In the genomic region with DNA sequence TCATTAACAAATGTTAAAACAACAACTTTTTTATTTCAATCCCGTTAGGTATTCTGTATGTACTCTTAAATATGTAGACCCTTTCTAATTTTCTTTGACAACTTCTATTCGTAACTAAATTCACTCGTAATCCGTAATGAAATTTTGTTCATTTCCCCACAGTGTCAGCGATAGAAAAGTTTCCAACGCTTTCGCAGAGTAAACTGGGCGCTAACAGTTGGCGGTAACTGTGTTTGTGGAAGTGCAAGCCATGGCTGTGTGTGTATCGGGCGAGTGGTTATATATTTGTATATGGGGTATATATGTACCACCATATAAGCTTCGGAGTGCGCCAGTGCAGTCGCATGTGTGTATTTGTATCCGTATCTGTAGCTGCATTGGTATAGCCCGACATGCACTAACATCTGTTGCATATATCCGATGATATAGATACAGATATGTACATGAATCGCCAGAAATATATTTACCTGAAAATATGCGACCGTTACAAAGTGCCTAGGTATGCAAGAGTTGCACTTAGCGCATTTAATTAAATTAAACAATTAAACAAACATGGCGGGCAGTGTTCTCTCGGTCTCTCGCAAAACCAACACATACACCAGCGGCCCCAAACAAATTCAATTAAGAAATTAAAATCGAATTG, we compare ENCODE assay signal across 2 fruit fly cellular contexts.
TF ChIP-seq lines count a peak whose summit lies in the region.

No protein-coding gene starts in this region.

TF ChIP-seq in whole organism, adult, 20 proteins besides CTCF, POLR2A, EP300 and RAD21 (continued from another document):
- TF ChIP-seq bab1 (GFP tag; optimal IDR thresholded peaks at IDR 0.05; lab: Kevin White, UChicago) (no peak), Mnt (GFP tag; optimal IDR thresholded peaks at IDR 0.05; lab: Kevin White, UChicago) (peak; percentile 13), CG7101 (tag; optimal IDR thresholded peaks at IDR 0.05; lab: Kevin White, UChicago) (peak; percentile 68), toe (GFP tag; optimal IDR thresholded peaks at IDR 0.05; lab: Kevin White, UChicago) (peak; percentile 59)

TF ChIP-seq in whole organism, prepupa, 60 proteins besides CTCF, POLR2A, EP300 and RAD21 (continued from another document):
- peak; percentile 5 for TF ChIP-seq esn (GFP tag; optimal IDR thresholded peaks at IDR 0.05; lab: Kevin White, UChicago)
- TF ChIP-seq CG6808 (GFP tag; optimal IDR thresholded peaks at IDR 0.05; lab: Kevin White, UChicago) = peak; percentile 10
- no peak for TF ChIP-seq fd85E (GFP tag; optimal IDR thresholded peaks at IDR 0.05; lab: Kevin White, UChicago)
- TF ChIP-seq fkh (GFP tag; optimal IDR thresholded peaks at IDR 0.05; lab: Kevin White, UChicago) = no peak
- TF ChIP-seq CG32006 (GFP tag; optimal IDR thresholded peaks at IDR 0.05; lab: Kevin White, UChicago) = peak; percentile 0
- TF ChIP-seq Lpt (GFP tag; optimal IDR thresholded peaks at IDR 0.05; lab: Kevin White, UChicago) = no peak
- peak; percentile 33 for TF ChIP-seq cyc (GFP tag; optimal IDR thresholded peaks at IDR 0.05; lab: Kevin White, UChicago)
- no peak for TF ChIP-seq spab (GFP tag; optimal IDR thresholded peaks at IDR 0.05; lab: Kevin White, UChicago)
- TF ChIP-seq CG9139 (GFP tag; optimal IDR thresholded peaks at IDR 0.05; lab: Kevin White, UChicago) = no peak
- no peak for TF ChIP-seq lz (GFP tag; optimal IDR thresholded peaks at IDR 0.05; lab: Kevin White, UChicago)
- TF ChIP-seq Sox15 (GFP tag; optimal IDR thresholded peaks at IDR 0.05; lab: Kevin White, UChicago) = peak; percentile 24
- TF ChIP-seq Blimp-1 (GFP tag; optimal IDR thresholded peaks at IDR 0.05; lab: Kevin White, UChicago) = no peak
- no peak for TF ChIP-seq CG16779 (tag; optimal IDR thresholded peaks at IDR 0.05; lab: Kevin White, UChicago)
- TF ChIP-seq Ets96B (tag; optimal IDR thresholded peaks at IDR 0.05; lab: Kevin White, UChicago) = peak; percentile 19
- peak; percentile 40 for TF ChIP-seq svp (GFP tag; lab: Kevin White, UChicago)
- TF ChIP-seq CG8119 (GFP tag; IDR thresholded peaks at IDR 0.05; lab: Robert Waterston, UW) = no peak
- TF ChIP-seq net (GFP tag; optimal IDR thresholded peaks at IDR 0.05; lab: Kevin White, UChicago) = peak; percentile 13
- no peak for TF ChIP-seq CG1621 (tag; optimal IDR thresholded peaks at IDR 0.05; lab: Kevin White, UChicago)
- TF ChIP-seq fd59A (GFP tag; optimal IDR thresholded peaks at IDR 0.05; lab: Kevin White, UChicago) = no peak
- TF ChIP-seq Met (GFP tag; optimal IDR thresholded peaks at IDR 0.05; lab: Kevin White, UChicago) = no peak
- no peak for TF ChIP-seq CG11762 (GFP tag; optimal IDR thresholded peaks at IDR 0.05; lab: Kevin White, UChicago; ENCODE audit: insufficient read depth)
- TF ChIP-seq CG4318 (GFP tag; optimal IDR thresholded peaks at IDR 0.05; lab: Kevin White, UChicago) = no peak
- TF ChIP-seq CG10669 (GFP tag; optimal IDR thresholded peaks at IDR 0.05; lab: Kevin White, UChicago) = no peak
- TF ChIP-seq salr (GFP tag; optimal IDR thresholded peaks at IDR 0.05; lab: Kevin White, UChicago) = no peak
- no peak for TF ChIP-seq Smox (GFP tag; optimal IDR thresholded peaks at IDR 0.05; lab: Kevin White, UChicago)
- no peak for TF ChIP-seq CG15336 (GFP tag; IDR thresholded peaks at IDR 0.05; lab: Robert Waterston, UW)
- TF ChIP-seq Hr38 (GFP tag; optimal IDR thresholded peaks at IDR 0.05; lab: Kevin White, UChicago) = no peak
- no peak for TF ChIP-seq topi (GFP tag; optimal IDR thresholded peaks at IDR 0.05; lab: Kevin White, UChicago)
- TF ChIP-seq eg (GFP tag; IDR thresholded peaks at IDR 0.05; lab: Robert Waterston, UW) = no peak
- no peak for TF ChIP-seq CG8632 (GFP tag; optimal IDR thresholded peaks at IDR 0.05; lab: Kevin White, UChicago)
- TF ChIP-seq CG6163 (GFP tag; IDR thresholded peaks at IDR 0.05; lab: Robert Waterston, UW) = 0 out of 3 replicates have a peak, but pooled peaks have one; percentile 31
- no peak for TF ChIP-seq CG6792 (GFP tag; optimal IDR thresholded peaks at IDR 0.05; lab: Kevin White, UChicago)
- TF ChIP-seq CG8319 (GFP tag; optimal IDR thresholded peaks at IDR 0.05; lab: Kevin White, UChicago) = no peak
- no peak for TF ChIP-seq ss (GFP tag; optimal IDR thresholded peaks at IDR 0.05; lab: Kevin White, UChicago)
- TF ChIP-seq Hr39 (GFP tag; optimal IDR thresholded peaks at IDR 0.05; lab: Kevin White, UChicago) = peak; percentile 28
- TF ChIP-seq OdsH (GFP tag; optimal IDR thresholded peaks at IDR 0.05; lab: Kevin White, UChicago) = no peak
- TF ChIP-seq Hr4 (GFP tag; optimal IDR thresholded peaks at IDR 0.05; lab: Kevin White, UChicago) = peak; percentile 20
- no peak for TF ChIP-seq Eip93F (GFP tag; optimal IDR thresholded peaks at IDR 0.05; lab: Kevin White, UChicago)
- peak; percentile 42 for TF ChIP-seq vri (GFP tag; optimal IDR thresholded peaks at IDR 0.05; lab: Kevin White, UChicago)
- no peak for TF ChIP-seq CG7368 (GFP tag; optimal IDR thresholded peaks at IDR 0.05; lab: Kevin White, UChicago)
- TF ChIP-seq Gug (GFP tag; IDR thresholded peaks at IDR 0.05; lab: Robert Waterston, UW) = no peak
